Worm (Caenorhabditis elegans) whole organism, young adult: ENCODE results near the gene cwf-19L1.

Source experiments
- C17E4.6 ChIP-seq: fragments of 200-800 bp; sonication (Bioruptor generic); IDR thresholded peaks from 2 replicates; pipeline ENCODE4 v1.3.6; 2022; ENCODE audit warnings: missing genetic modification reagents, missing genetic modification characterization, missing compliant biosample characterization
- F10E7.11 ChIP-seq: sonication (generic microtip); optimal IDR thresholded peaks from 2 replicates; lab custom pipeline; 2017; ENCODE audit warnings: mild to moderate bottlenecking, missing genetic modification characterization, moderate library complexity, missing compliant biosample characterization
- F52B5.7 ChIP-seq: sonication (generic microtip); optimal IDR thresholded peaks from 2 replicates; lab custom pipeline; 2016; ENCODE audit warnings: mild to moderate bottlenecking, missing genetic modification characterization, missing compliant biosample characterization
- T07F8.4 ChIP-seq: sonication (generic microtip); optimal IDR thresholded peaks from 2 replicates; lab custom pipeline; 2016; ENCODE audit warnings: mild to moderate bottlenecking, missing genetic modification characterization, moderate library complexity, missing compliant biosample characterization
- Y53G8AR.9 ChIP-seq: fragments of 200-800 bp; sonication (Bioruptor generic); conservative IDR thresholded peaks from 2 replicates; pipeline ENCODE4 v1.3.6; 2022; ENCODE audit warnings: missing genetic modification reagents, missing genetic modification characterization, missing compliant biosample characterization
- attf-5 ChIP-seq: fragments of 200-800 bp; sonication (Bioruptor generic); optimal IDR thresholded peaks from 2 replicates; lab custom pipeline; 2018; ENCODE audit warnings: mild to moderate bottlenecking, missing genetic modification characterization, missing compliant biosample characterization
- cebp-2 ChIP-seq: fragments of 200-800 bp; sonication (Bioruptor generic); IDR thresholded peaks from 2 replicates; pipeline ENCODE4 v1.3.6; 2022; ENCODE audit warnings: missing genetic modification characterization, missing compliant biosample characterization
- hmg-20 ChIP-seq: fragments of 200-800 bp; sonication (Bioruptor generic); IDR thresholded peaks from 2 replicates; pipeline ENCODE4 v1.3.6; 2022; ENCODE audit warnings: missing genetic modification reagents, missing genetic modification characterization, missing compliant biosample characterization
- let-607 ChIP-seq, 2 experiments: fragments of 200-800 bp in 1 of 2; sonication (Bioruptor generic) in 1 of 2; sonication (generic microtip) in 1 of 2; optimal IDR thresholded peaks; 2 replicates each; lab custom pipeline; 2016 to 2018; ENCODE audit warnings: mild to moderate bottlenecking in 2 of 2, missing compliant biosample characterization in 2 of 2, missing genetic modification characterization in 2 of 2, moderate library complexity in 2 of 2, missing genotype in 1 of 2
- lin-54 ChIP-seq: fragments of 200-800 bp; sonication (Bioruptor generic); optimal IDR thresholded peaks from 2 replicates; lab custom pipeline; 2018; ENCODE audit warnings: mild to moderate bottlenecking, missing genetic modification characterization, missing compliant biosample characterization
- nfya-1 ChIP-seq: sonication (generic microtip); optimal IDR thresholded peaks from 2 replicates; lab custom pipeline; 2017; ENCODE audit warnings: antibody characterized with exemption, missing compliant biosample characterization, missing genetic modification characterization, borderline replicate concordance; ENCODE audit not compliant: insufficient read depth
- nfya-2 ChIP-seq: fragments of 200-800 bp; sonication (Bioruptor generic); IDR thresholded peaks from 2 replicates; pipeline ENCODE4 v1.3.6; 2022; ENCODE audit warnings: missing genetic modification reagents, missing genetic modification characterization, missing compliant biosample characterization
- snpc-3.4 ChIP-seq: sonication (generic microtip); optimal IDR thresholded peaks from 2 replicates; lab custom pipeline; 2017; ENCODE audit warnings: missing genetic modification characterization, mild to moderate bottlenecking, missing compliant biosample characterization, antibody characterized with exemption, moderate library complexity, missing genotype, missing genetic modification reagents
- zfh-2 ChIP-seq: fragments of 200-800 bp; sonication (Bioruptor generic); conservative IDR thresholded peaks from 2 replicates; pipeline ENCODE4 v1.3.6; 2022; ENCODE audit warnings: missing genetic modification reagents, missing genetic modification characterization, missing compliant biosample characterization

cwf-19L1 gene

ce11 chrV:6138167-6138566 lies 30.5 kb downstream of the cwf-19L1 start:
- no peak for TF ChIP-seq T07F8.4 (tag; lab: Kevin White, UChicago)
- TF ChIP-seq C17E4.6 (GFP tag; lab: Robert Waterston, UW), result no peak
- TF ChIP-seq cebp-2 (GFP tag; lab: Robert Waterston, UW), result no peak
- TF ChIP-seq attf-5, result no peak
- TF ChIP-seq nfya-1 (tag; lab: Kevin White, UChicago), result no peak
- no peak for TF ChIP-seq zfh-2
- no peak for TF ChIP-seq nfya-2 (GFP tag; lab: Robert Waterston, UW)
- no peak for TF ChIP-seq lin-54
- no peak for TF ChIP-seq let-607 (tag; optimal IDR thresholded peaks at IDR 0.05; lab: Kevin White, UChicago)
- no peak for TF ChIP-seq F10E7.11
- no peak for TF ChIP-seq hmg-20
- TF ChIP-seq F52B5.7, result no peak
- TF ChIP-seq snpc-3.4, result no peak
- TF ChIP-seq Y53G8AR.9 (GFP tag; lab: Robert Waterston, UW), result no peak
